Fruit fly (Drosophila melanogaster) whole organism, embryonic: ENCODE results near the gene p115.
A peak's percentile ranks its signal among the peaks of the same experiment; 100 is the strongest.

Experiments used
- BtbVII ChIP-seq: fragments of 200-800 bp; sonication (Bioruptor generic); optimal IDR thresholded peaks from 3 replicates; lab custom pipeline; 2017; ENCODE audit warnings: missing biosample characterization, mild to moderate bottlenecking, missing genetic modification characterization
- CG10209 ChIP-seq: fragments of 200-800 bp; sonication (Bioruptor generic); optimal IDR thresholded peaks from 3 replicates; lab custom pipeline; 2017; ENCODE audit warnings: missing biosample characterization, mild to moderate bottlenecking, missing genetic modification characterization, missing genetic modification reagents
- CG10979 ChIP-seq: fragments of 200-800 bp; sonication (Bioruptor generic); optimal IDR thresholded peaks from 2 replicates; lab custom pipeline; 2018; ENCODE audit warnings: missing biosample characterization, mild to moderate bottlenecking, missing genetic modification characterization, moderate library complexity
- CG11504 ChIP-seq: fragments of 200-800 bp; sonication (Bioruptor generic); optimal IDR thresholded peaks from 3 replicates; lab custom pipeline; 2019; ENCODE audit warnings: missing biosample characterization, mild to moderate bottlenecking, missing genetic modification characterization, moderate library complexity
- CG14014 ChIP-seq: fragments of 200-800 bp; sonication (Bioruptor generic); IDR thresholded peaks from 2 replicates; pipeline ENCODE4 v1.3.6; 2022; ENCODE audit warnings: missing biosample characterization, missing genetic modification characterization
- CG14860 ChIP-seq: fragments of 200-800 bp; sonication (Bioruptor generic); IDR thresholded peaks from 3 replicates; pipeline ENCODE4 v1.3.6; 2022; ENCODE audit warnings: missing biosample characterization, missing genetic modification characterization; ENCODE audit not compliant: partially characterized antibody
- CG2129 ChIP-seq: fragments of 200-800 bp; sonication (Bioruptor generic); IDR thresholded peaks from 2 replicates; pipeline ENCODE4 v1.3.6; 2022; ENCODE audit warnings: missing biosample characterization, missing genetic modification characterization; ENCODE audit not compliant: partially characterized antibody
- CG3281 ChIP-seq: fragments of 200-800 bp; sonication (Bioruptor generic); optimal IDR thresholded peaks from 3 replicates; lab custom pipeline; 2017; ENCODE audit warnings: missing biosample characterization, mild to moderate bottlenecking, missing genetic modification characterization
- CG6254 ChIP-seq: fragments of 200-800 bp; sonication (Bioruptor generic); optimal IDR thresholded peaks from 3 replicates; lab custom pipeline; 2017; ENCODE audit warnings: mild to moderate bottlenecking, missing biosample characterization, missing genetic modification reagents, missing genetic modification characterization
- CG7372 ChIP-seq: fragments of 200-800 bp; sonication (Bioruptor generic); IDR thresholded peaks from 2 replicates; pipeline ENCODE4 v1.3.6; 2022; ENCODE audit warnings: missing biosample characterization, missing genetic modification characterization
- CG7745 ChIP-seq: fragments of 200-800 bp; sonication (Bioruptor generic); optimal IDR thresholded peaks from 2 replicates; lab custom pipeline; 2018; ENCODE audit warnings: missing biosample characterization, mild to moderate bottlenecking, missing genetic modification characterization, moderate library complexity
- CG7839 ChIP-seq: fragments of 200-800 bp; sonication (Bioruptor generic); optimal IDR thresholded peaks from 3 replicates; lab custom pipeline; 2018; ENCODE audit warnings: missing biosample characterization, mild to moderate bottlenecking, missing genetic modification characterization, moderate library complexity
- Camta ChIP-seq: fragments of 200-800 bp; sonication (Bioruptor generic); optimal IDR thresholded peaks from 2 replicates; lab custom pipeline; 2016; ENCODE audit warnings: missing biosample characterization, missing genetic modification characterization
- D ChIP-seq, 2 experiments: fragments of 200-800 bp in 1 of 2; fragments of >200 bp in 1 of 2; sonication (Bioruptor generic) in 1 of 2; optimal IDR thresholded peaks; 2 replicates in 1 of 2; 3 replicates in 1 of 2; lab custom pipeline; 2017; ENCODE audit warnings: mild to moderate bottlenecking in 1 of 2, missing biosample characterization in 1 of 2, missing genetic modification characterization in 1 of 2, missing genetic modification reagents in 1 of 2
- Dip3 ChIP-seq: fragments of 200-800 bp; sonication (Bioruptor generic); optimal IDR thresholded peaks from 3 replicates; lab custom pipeline; 2016; ENCODE audit warnings: missing biosample characterization, missing genetic modification characterization
- Fer1 ChIP-seq: fragments of 200-800 bp; sonication (Bioruptor generic); optimal IDR thresholded peaks from 2 replicates; lab custom pipeline; 2017; ENCODE audit warnings: missing biosample characterization, mild to moderate bottlenecking, missing genetic modification characterization
- HHEX ChIP-seq: fragments of 200-800 bp; sonication (Bioruptor generic); optimal IDR thresholded peaks from 3 replicates; lab custom pipeline; 2017; ENCODE audit warnings: missing biosample characterization, mild to moderate bottlenecking, missing genetic modification characterization, missing genetic modification reagents
- HLH54F ChIP-seq: fragments of 200-800 bp; sonication (Bioruptor generic); optimal IDR thresholded peaks from 3 replicates; lab custom pipeline; 2016; ENCODE audit warnings: missing biosample characterization, missing genetic modification characterization
- MESR4 ChIP-seq: fragments of 200-800 bp; sonication (Bioruptor generic); optimal IDR thresholded peaks from 2 replicates; lab custom pipeline; 2018; ENCODE audit warnings: missing biosample characterization, mild to moderate bottlenecking, missing genetic modification characterization, moderate library complexity
- Scr ChIP-seq: fragments of 200-800 bp; sonication (Bioruptor generic); IDR thresholded peaks from 2 replicates; pipeline ENCODE4 v1.3.6; 2022; ENCODE audit warnings: missing biosample characterization, missing genetic modification characterization; ENCODE audit not compliant: partially characterized antibody
- Six4 ChIP-seq: fragments of 200-800 bp; sonication (Bioruptor generic); optimal IDR thresholded peaks from 2 replicates; lab custom pipeline; 2016; ENCODE audit warnings: missing biosample characterization, missing genetic modification characterization
- TFAM ChIP-seq: fragments of 200-800 bp; sonication (Bioruptor generic); optimal IDR thresholded peaks from 2 replicates; lab custom pipeline; 2017; ENCODE audit warnings: missing biosample characterization, missing genetic modification characterization, inconsistent platforms
- abd-A ChIP-seq: fragments of 200-800 bp; sonication (Bioruptor generic); optimal IDR thresholded peaks from 3 replicates; lab custom pipeline; 2019; ENCODE audit warnings: missing biosample characterization, mild to moderate bottlenecking, missing genetic modification characterization, moderate library complexity
- ara ChIP-seq: fragments of 200-800 bp; sonication (Bioruptor generic); IDR thresholded peaks from 2 replicates; pipeline ENCODE4 v1.3.6; 2022; ENCODE audit warnings: missing biosample characterization, missing genetic modification characterization
- bab2 ChIP-seq: fragments of 200-800 bp; sonication (Bioruptor generic); optimal IDR thresholded peaks from 2 replicates; lab custom pipeline; 2016; ENCODE audit warnings: missing biosample characterization, missing genetic modification characterization
- bcd ChIP-seq: fragments of 200-800 bp; sonication (Bioruptor generic); optimal IDR thresholded peaks from 2 replicates; lab custom pipeline; 2017; ENCODE audit warnings: missing biosample characterization, mild to moderate bottlenecking, missing genetic modification characterization
- bsh ChIP-seq, 2 experiments: fragments of 200-800 bp; sonication (Bioruptor generic); optimal IDR thresholded peaks; 2 replicates each; lab custom pipeline; 2017 to 2018; ENCODE audit warnings: mild to moderate bottlenecking in 2 of 2, missing biosample characterization in 2 of 2, missing genetic modification characterization in 2 of 2, moderate library complexity in 1 of 2
- fd64A ChIP-seq: fragments of 200-800 bp; sonication (Bioruptor generic); optimal IDR thresholded peaks from 3 replicates; lab custom pipeline; 2018; ENCODE audit warnings: missing biosample characterization, mild to moderate bottlenecking, missing genetic modification characterization
- fru ChIP-seq: fragments of >200 bp; optimal IDR thresholded peaks from 2 replicates; lab custom pipeline; 2017
- gce ChIP-seq: fragments of 200-800 bp; sonication (Bioruptor generic); IDR thresholded peaks from 3 replicates; pipeline ENCODE4 v1.3.6; 2022; ENCODE audit warnings: missing biosample characterization, missing genetic modification characterization
- gcm ChIP-seq: fragments of 200-800 bp; sonication (Bioruptor generic); optimal IDR thresholded peaks from 2 replicates; lab custom pipeline; 2019; ENCODE audit warnings: missing biosample characterization, mild to moderate bottlenecking, missing genetic modification characterization, moderate library complexity
- hth ChIP-seq: fragments of >200 bp; optimal IDR thresholded peaks from 2 replicates; lab custom pipeline; 2017; ENCODE audit warnings: inconsistent platforms
- inv ChIP-seq: fragments of 200-800 bp; sonication (Bioruptor generic); IDR thresholded peaks from 2 replicates; pipeline ENCODE4 v1.3.6; 2022; ENCODE audit warnings: missing biosample characterization, missing genetic modification characterization; ENCODE audit not compliant: partially characterized antibody
- jing ChIP-seq: fragments of 200-800 bp; sonication (Bioruptor generic); optimal IDR thresholded peaks from 2 replicates; lab custom pipeline; 2018; ENCODE audit warnings: missing biosample characterization, mild to moderate bottlenecking, missing genetic modification characterization
- lov ChIP-seq, 2 experiments: fragments of 200-800 bp in 1 of 2; fragments of >200 bp in 1 of 2; sonication (Bioruptor generic) in 1 of 2; IDR thresholded peaks in 1 of 2; optimal IDR thresholded peaks in 1 of 2; 2 replicates in 1 of 2; 3 replicates in 1 of 2; pipeline versions ENCODE4 v1.3.6 to Lab custom; 2017 to 2022; ENCODE audit warnings: missing biosample characterization in 1 of 2, missing genetic modification characterization in 1 of 2
- mam ChIP-seq: fragments of 200-800 bp; sonication (Bioruptor generic); optimal IDR thresholded peaks from 3 replicates; lab custom pipeline; 2016; ENCODE audit warnings: missing biosample characterization, missing genetic modification characterization
- mirr ChIP-seq: fragments of 200-800 bp; sonication (Bioruptor generic); optimal IDR thresholded peaks from 3 replicates; lab custom pipeline; 2018; ENCODE audit warnings: missing biosample characterization, mild to moderate bottlenecking, missing genetic modification characterization
- p53 ChIP-seq: fragments of 200-800 bp; sonication (Bioruptor generic); optimal IDR thresholded peaks from 2 replicates; lab custom pipeline; 2016; ENCODE audit warnings: missing biosample characterization, missing genetic modification characterization
- peb ChIP-seq: fragments of 200-800 bp; sonication (Bioruptor generic); IDR thresholded peaks from 2 replicates; pipeline ENCODE4 v1.3.6; 2022; ENCODE audit warnings: missing biosample characterization, missing genetic modification characterization
- phol ChIP-seq: fragments of 200-800 bp; sonication (Bioruptor generic); optimal IDR thresholded peaks from 3 replicates; lab custom pipeline; 2018; ENCODE audit warnings: missing biosample characterization, mild to moderate bottlenecking, missing genetic modification characterization, moderate library complexity
- salm ChIP-seq: fragments of 200-800 bp; sonication (Bioruptor generic); optimal IDR thresholded peaks from 2 replicates; lab custom pipeline; 2018; ENCODE audit warnings: missing biosample characterization, mild to moderate bottlenecking, missing genetic modification characterization
- sc ChIP-seq, 3 experiments: fragments of >200 bp in 2 of 3; fragments of 200-800 bp in 1 of 3; sonication (Bioruptor generic) in 1 of 3; optimal IDR thresholded peaks; 2 replicates in 2 of 3; 3 replicates in 1 of 3; lab custom pipeline; 2017; ENCODE audit warnings: mild to moderate bottlenecking in 1 of 3, missing biosample characterization in 1 of 3, missing genetic modification characterization in 1 of 3, missing genetic modification reagents in 1 of 3
- scrt ChIP-seq: fragments of 200-800 bp; sonication (Bioruptor generic); optimal IDR thresholded peaks from 2 replicates; lab custom pipeline; 2018; ENCODE audit warnings: missing biosample characterization, mild to moderate bottlenecking, missing genetic modification characterization, moderate library complexity
- tin ChIP-seq: fragments of 200-800 bp; sonication (Bioruptor generic); optimal IDR thresholded peaks from 3 replicates; lab custom pipeline; 2016; ENCODE audit warnings: missing biosample characterization, missing genetic modification characterization
- twi ChIP-seq: fragments of 200-800 bp; optimal IDR thresholded peaks from 2 replicates; lab custom pipeline; 2019; ENCODE audit warnings: missing biosample characterization, mild to moderate bottlenecking, missing genetic modification characterization, moderate library complexity
- zfh2 ChIP-seq: fragments of 200-800 bp; sonication (Bioruptor generic); optimal IDR thresholded peaks from 2 replicates; lab custom pipeline; 2016; ENCODE audit warnings: missing biosample characterization, missing genetic modification characterization

The p115 gene

dm6 chrX:7901153-7902038 is 7.6 kb downstream of the p115 start, which contains the start of the genes RpS6 and bys (continued):
- TF ChIP-seq bcd (GFP tag; lab: Kevin White, UChicago) (peak; percentile 47), Scr (GFP tag; lab: Robert Waterston, UW) (peak; percentile 88), zfh2 (GFP tag; lab: Kevin White, UChicago) (peak; percentile 49), phol (tag; lab: Kevin White, UChicago) (peak; percentile 34), gce (GFP tag; lab: Robert Waterston, UW) (no peak), jing (GFP tag; lab: Kevin White, UChicago) (no peak), CG11504 (tag; lab: Kevin White, UChicago) (peak; percentile 46), lov (optimal IDR thresholded peaks at IDR 0.05; lab: Kevin White, UChicago) (no peak), lov (GFP tag; IDR thresholded peaks at IDR 0.05; lab: Robert Waterston, UW) (0 out of 3 replicates have a peak, but pooled peaks have one; percentile 66), CG7839 (tag; lab: Kevin White, UChicago) (peak; percentile 49), scrt (GFP tag; lab: Kevin White, UChicago) (peak; percentile 61), peb (GFP tag; lab: Robert Waterston, UW) (no peak), fru (lab: Kevin White, UChicago) (no peak), CG6254 (peak; percentile 11), CG7745 (peak; percentile 2), twi (tag; lab: Kevin White, UChicago) (no peak), CG14014 (GFP tag; lab: Robert Waterston, UW) (peak; percentile 42; the same call in 1 of the 2 replicates), HHEX (GFP tag; lab: Kevin White, UChicago) (peak; percentile 57), inv (GFP tag; lab: Robert Waterston, UW) (peak; percentile 77), abd-A (no peak), p53 (GFP tag; lab: Kevin White, UChicago) (peak; percentile 21), fd64A (GFP tag; lab: Kevin White, UChicago) (peak; percentile 19), CG14860 (GFP tag; lab: Robert Waterston, UW) (peak; percentile 77), tin (GFP tag; lab: Kevin White, UChicago) (peak; percentile 36), MESR4 (GFP tag; lab: Kevin White, UChicago) (peak; percentile 93), mirr (peak; percentile 31), CG3281 (peak; percentile 67), bsh (GFP tag; optimal IDR thresholded peaks at IDR 0.05; lab: Kevin White, UChicago) (peak; percentile 2 to 5), mam (peak; percentile 31), Camta (GFP tag; lab: Kevin White, UChicago) (no peak), salm (tag; lab: Kevin White, UChicago) (no peak), HLH54F (GFP tag; lab: Kevin White, UChicago) (peak; percentile 22), TFAM (GFP tag; lab: Kevin White, UChicago) (no peak), CG10979 (peak; percentile 2), BtbVII (GFP tag; lab: Kevin White, UChicago) (peak; percentile 77), Six4 (GFP tag; lab: Kevin White, UChicago) (no peak), ara (GFP tag; lab: Robert Waterston, UW) (peak; percentile 13; the same call in 1 of the 2 replicates), CG7372 (no peak), bab2 (GFP tag; lab: Kevin White, UChicago) (peak; percentile 36), CG2129 (GFP tag; lab: Robert Waterston, UW) (peak; percentile 74), D (optimal IDR thresholded peaks at IDR 0.05; lab: Kevin White, UChicago) (no peak), D (GFP tag; optimal IDR thresholded peaks at IDR 0.05; lab: Kevin White, UChicago) (peak; percentile 10), sc (optimal IDR thresholded peaks at IDR 0.05; lab: Kevin White, UChicago) (no peak), sc (GFP tag; optimal IDR thresholded peaks at IDR 0.05; lab: Kevin White, UChicago) (no peak), hth (lab: Kevin White, UChicago) (no peak), CG10209 (GFP tag; lab: Kevin White, UChicago) (peak; percentile 43), gcm (GFP tag; lab: Kevin White, UChicago) (no peak), Dip3 (GFP tag; lab: Kevin White, UChicago) (peak; percentile 28), Fer1 (GFP tag; lab: Kevin White, UChicago) (peak; percentile 59)
